Worm (Caenorhabditis elegans) whole organism, L1 larva: ENCODE data around the gene cosa-1.

Experiments
- C34B4.2 ChIP-seq: sonication (generic microtip); optimal IDR thresholded peaks from 2 replicates; lab custom pipeline; 2017; ENCODE audit warnings: mild to moderate bottlenecking, missing genetic modification characterization, missing compliant biosample characterization
- ces-1 ChIP-seq: fragments of 150-350 bp; optimal IDR thresholded peaks from 2 replicates; lab custom pipeline; 2014; ENCODE audit warnings: missing biosample characterization, missing genetic modification reagents, missing genetic modification characterization
- fos-1 ChIP-seq: fragments of 150-350 bp; optimal IDR thresholded peaks from 2 replicates; lab custom pipeline; 2014; ENCODE audit warnings: missing biosample characterization, missing genetic modification characterization
- lsy-2 ChIP-seq, 2 experiments: fragments of 150-350 bp; optimal IDR thresholded peaks; 2 replicates each; lab custom pipeline; 2014; ENCODE audit warnings: missing biosample characterization in 2 of 2, missing genetic modification characterization in 2 of 2
- nhr-20 ChIP-seq: sonication (generic microtip); optimal IDR thresholded peaks from 2 replicates; lab custom pipeline; 2016; ENCODE audit warnings: mild to moderate bottlenecking, missing genetic modification characterization, missing compliant biosample characterization
- nhr-28 ChIP-seq: fragments of 150-350 bp; optimal IDR thresholded peaks from 2 replicates; lab custom pipeline; 2014; ENCODE audit warnings: missing biosample characterization, missing genetic modification characterization
- nhr-71 ChIP-seq: sonication (generic microtip); optimal IDR thresholded peaks from 2 replicates; lab custom pipeline; 2016; ENCODE audit warnings: mild to moderate bottlenecking, missing genetic modification characterization, moderate library complexity, missing compliant biosample characterization
- snpc-4 ChIP-seq: fragments of 150-350 bp; optimal IDR thresholded peaks from 2 replicates; lab custom pipeline; 2014; ENCODE audit warnings: missing biosample characterization, missing genetic modification characterization

- TF ChIP-seq nhr-71 (tag; lab: Kevin White, UChicago) (no peak), snpc-4 (no peak), nhr-20 (tag; lab: Kevin White, UChicago) (no peak), ces-1 (GFP tag; lab: Kevin White, UChicago) (no peak), lsy-2 (tag; optimal IDR thresholded peaks at IDR 0.05; lab: Kevin White, UChicago) (no peak), C34B4.2 (tag; lab: Kevin White, UChicago) (no peak), fos-1 (tag; lab: Kevin White, UChicago) (no peak), nhr-28 (tag; lab: Kevin White, UChicago) (no peak)
Observed at ce11 chrIII:2724992-2725220, 1.0 kb upstream of the cosa-1 start, which contains the start of gene Y71H2AM.11.
